Worm (Caenorhabditis elegans): ENCODE data around the gene sth-1.

sth-1 gene

ce11 chrV:8095378-8095777 lies 43.4 kb downstream of the sth-1 start, which contains the start of gene str-146:
Gene str-146, minus strand, starts transcription at chrV:8095478.
- TF ChIP-seq ama-1 (optimal IDR thresholded peaks at IDR 0.05) = no peak
- TF ChIP-seq sea-1 (GFP tag; conservative IDR thresholded peaks at IDR 0.05) = no peak
- TF ChIP-seq tra-4 (tag; optimal IDR thresholded peaks at IDR 0.05) = no peak
- TF ChIP-seq F13C5.2 (tag; optimal IDR thresholded peaks at IDR 0.05) = no peak

- TF ChIP-seq hmg-4 (GFP tag; optimal IDR thresholded peaks at IDR 0.05) (no peak), B0310.2 (tag; optimal IDR thresholded peaks at IDR 0.05) (no peak), hmbx-1 (tag; optimal IDR thresholded peaks at IDR 0.05) (no peak), tra-4 (tag; optimal IDR thresholded peaks at IDR 0.05) (no peak)
These were observed 46.3 kb downstream of the sth-1 start, which contains the start of gene str-145 for ce11 chrV:8098239-8098638. Gene str-145, minus strand, starts transcription at chrV:8098339.

ce11 chrV:8099306-8099705 lies 47.4 kb downstream of the sth-1 start, which contains the start of gene sdz-23:
Gene sdz-23, plus strand, starts transcription at chrV:8099606.
- TF ChIP-seq aly-1 (tag; optimal IDR thresholded peaks at IDR 0.05) (no peak), ceh-13 (GFP tag; optimal IDR thresholded peaks at IDR 0.05) (no peak), tra-4 (tag; optimal IDR thresholded peaks at IDR 0.05) (no peak), ets-7 (tag; optimal IDR thresholded peaks at IDR 0.05) (no peak), F13C5.2 (tag; optimal IDR thresholded peaks at IDR 0.05) (no peak), tbx-37 (GFP tag; conservative IDR thresholded peaks at IDR 0.05) (no peak), hmbx-1 (tag; optimal IDR thresholded peaks at IDR 0.05) (no peak), ama-1 (optimal IDR thresholded peaks at IDR 0.05) (no peak), pes-1 (GFP tag; IDR thresholded peaks at IDR 0.05) (no peak), flt-1 (GFP tag; IDR thresholded peaks at IDR 0.05) (no peak), scrt-1 (GFP tag; IDR thresholded peaks at IDR 0.05) (no peak), sea-1 (GFP tag; conservative IDR thresholded peaks at IDR 0.05) (no peak), hnd-1 (tag; optimal IDR thresholded peaks at IDR 0.05) (no peak), tbx-11 (GFP tag; IDR thresholded peaks at IDR 0.05) (no peak), hmg-4 (GFP tag; optimal IDR thresholded peaks at IDR 0.05) (no peak), B0310.2 (tag; optimal IDR thresholded peaks at IDR 0.05) (no peak), ceh-36 (tag; optimal IDR thresholded peaks at IDR 0.05) (no peak)

ce11 chrV:8102960-8103359 lies 51.0 kb downstream of the sth-1 start, which contains the start of gene str-90:
Gene str-90, plus strand, starts transcription at chrV:8103260.
- TF ChIP-seq hmg-4 (GFP tag; optimal IDR thresholded peaks at IDR 0.05) (no peak), ceh-36 (tag; optimal IDR thresholded peaks at IDR 0.05) (no peak), flt-1 (GFP tag; IDR thresholded peaks at IDR 0.05) (no peak), pes-1 (GFP tag; IDR thresholded peaks at IDR 0.05) (no peak), sea-1 (GFP tag; conservative IDR thresholded peaks at IDR 0.05) (no peak), ets-7 (tag; optimal IDR thresholded peaks at IDR 0.05) (no peak), hnd-1 (tag; optimal IDR thresholded peaks at IDR 0.05) (no peak), ceh-13 (GFP tag; optimal IDR thresholded peaks at IDR 0.05) (no peak), tbx-11 (GFP tag; IDR thresholded peaks at IDR 0.05) (no peak), F13C5.2 (tag; optimal IDR thresholded peaks at IDR 0.05) (no peak), B0310.2 (tag; optimal IDR thresholded peaks at IDR 0.05) (no peak), ama-1 (optimal IDR thresholded peaks at IDR 0.05) (no peak), hmbx-1 (tag; optimal IDR thresholded peaks at IDR 0.05) (no peak), scrt-1 (GFP tag; IDR thresholded peaks at IDR 0.05) (no peak), tbx-37 (GFP tag; conservative IDR thresholded peaks at IDR 0.05) (no peak), aly-1 (tag; optimal IDR thresholded peaks at IDR 0.05) (no peak), tra-4 (tag; optimal IDR thresholded peaks at IDR 0.05) (no peak)
